Worm (Caenorhabditis elegans): Measurements from ENCODE around the gene anp-1.

DNA sequence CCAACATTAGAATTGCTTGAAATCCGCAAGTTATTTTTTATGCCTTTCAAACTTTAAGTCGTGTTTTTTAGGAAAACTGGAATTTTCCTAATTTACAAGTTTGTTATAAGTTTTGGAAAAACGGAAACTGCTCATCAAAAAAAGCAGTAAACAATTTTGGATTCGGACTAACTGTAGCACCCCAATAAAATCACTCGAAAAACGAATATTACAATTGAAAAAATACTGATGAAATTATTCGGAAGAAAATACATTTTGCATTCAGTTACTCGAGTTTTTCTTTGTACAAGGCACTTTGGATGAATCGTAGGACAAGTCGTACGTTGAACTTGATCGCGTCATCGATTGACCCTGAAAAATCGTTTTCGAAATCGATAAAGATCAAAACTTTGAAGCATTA is 23.1 kb downstream of the anp-1 start:
- no peak for TF ChIP-seq dao-5 (tag; optimal IDR thresholded peaks at IDR 0.05)
- TF ChIP-seq him-1 (tag; optimal IDR thresholded peaks at IDR 0.05), result no peak
- no peak for TF ChIP-seq W03F9.2 (tag; optimal IDR thresholded peaks at IDR 0.05)

Data from whole organism, L4/young adult.